Fruit fly (Drosophila melanogaster) Kc167 (cell line): ENCODE results near the gene EloB.

Experiments
- Myc ChIP-seq: fragments of >200 bp; optimal IDR thresholded peaks from 2 replicates; lab custom pipeline; 2017; ENCODE audit warnings: missing external identifiers
- Sin3A ChIP-seq: fragments of >200 bp; optimal IDR thresholded peaks from 2 replicates; lab custom pipeline; 2018; ENCODE audit warnings: missing external identifiers
- h ChIP-seq: fragments of >200 bp; optimal IDR thresholded peaks from 3 replicates; lab custom pipeline; 2018; ENCODE audit warnings: missing external identifiers
- insv ChIP-seq: fragments of >200 bp; optimal IDR thresholded peaks from 3 replicates; lab custom pipeline; 2018; ENCODE audit warnings: missing external identifiers
- psq ChIP-seq: fragments of >200 bp; optimal IDR thresholded peaks from 2 replicates; lab custom pipeline; 2017; ENCODE audit warnings: missing external identifiers
- ttk ChIP-seq: sonication (Bioruptor generic); optimal IDR thresholded peaks from 2 replicates; lab custom pipeline; 2017; ENCODE audit warnings: missing external identifiers

EloB gene

DNA sequence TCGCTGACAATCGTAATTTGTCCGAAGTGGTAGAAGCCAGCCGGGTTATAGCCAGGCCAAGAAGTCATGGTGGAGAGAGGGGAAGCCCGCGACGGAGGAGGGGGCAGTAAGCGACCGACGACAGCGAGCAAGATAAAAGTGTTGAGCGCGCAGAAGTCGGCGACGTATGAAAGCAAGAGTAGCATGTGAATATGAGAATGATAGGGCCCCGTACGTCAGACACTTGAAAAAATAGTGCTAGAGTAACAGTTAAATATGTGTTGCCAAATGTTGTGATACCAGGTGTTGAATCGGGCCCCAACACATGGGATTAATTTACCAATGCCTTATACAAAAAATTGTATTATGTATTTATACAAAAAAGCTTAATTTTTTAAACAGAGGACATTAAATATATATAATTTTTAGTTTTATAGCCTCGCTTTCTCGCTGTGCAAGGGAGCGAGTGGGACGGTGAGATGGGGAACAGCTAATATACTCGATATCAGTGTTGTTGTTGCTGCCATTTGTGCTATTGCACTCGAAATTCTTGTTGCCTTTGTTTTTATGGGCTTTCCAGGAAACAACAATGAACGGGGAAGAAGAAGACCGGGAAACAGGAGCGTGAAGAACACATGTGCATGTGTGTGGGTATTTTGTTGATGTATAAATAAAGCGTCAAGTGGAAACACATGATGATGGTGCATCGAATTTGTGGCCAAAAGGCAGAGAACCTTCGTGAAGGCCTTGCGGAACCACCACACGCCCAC is 29.6 kb downstream of the EloB start:
- TF ChIP-seq Myc (lab: Kevin White, UChicago) (no peak), h (no peak), psq (lab: Kevin White, UChicago) (no peak), ttk (lab: Kevin White, UChicago) (no peak), insv (no peak), Sin3A (lab: Kevin White, UChicago) (no peak)

DNA sequence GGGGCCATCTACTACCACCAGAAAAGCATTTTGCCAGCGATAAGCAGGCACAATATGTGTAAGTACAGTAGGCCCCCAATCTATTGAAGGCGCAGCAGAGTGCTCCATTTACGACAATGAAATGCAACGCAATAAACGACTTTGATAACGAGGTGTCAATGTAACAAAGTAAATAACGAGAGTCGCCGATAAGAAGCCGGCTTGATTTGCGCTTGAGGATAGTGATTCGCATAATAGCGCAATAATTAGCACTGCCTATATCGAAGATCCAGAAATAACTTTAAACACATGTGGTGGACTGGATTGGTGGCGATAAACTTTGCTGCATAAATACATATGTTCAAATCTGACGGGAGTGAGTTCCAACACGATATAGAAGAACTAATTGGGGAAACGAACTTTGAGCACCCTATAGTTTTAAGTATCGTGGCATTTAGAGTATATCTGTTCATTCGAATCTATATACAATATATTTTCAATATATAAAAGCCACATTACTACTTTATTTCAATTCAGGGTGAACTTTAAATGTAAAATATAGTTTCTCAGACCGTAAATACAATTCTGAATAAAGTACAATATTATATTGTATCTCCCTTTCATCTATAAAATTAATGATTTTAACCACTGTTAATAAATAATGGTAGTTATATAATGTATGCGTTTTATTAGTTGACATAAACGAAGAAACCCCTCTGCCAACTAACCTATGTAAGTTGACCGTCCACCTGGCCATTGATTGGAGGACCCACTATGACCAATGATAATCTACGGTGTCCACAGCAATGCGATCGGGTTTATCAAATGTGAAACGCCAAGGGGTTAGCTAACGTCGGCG is 30.4 kb downstream of the EloB start:
- TF ChIP-seq Myc (lab: Kevin White, UChicago) (no peak), psq (lab: Kevin White, UChicago) (no peak), ttk (lab: Kevin White, UChicago) (no peak), insv (no peak), h (no peak), Sin3A (lab: Kevin White, UChicago) (no peak)

DNA sequence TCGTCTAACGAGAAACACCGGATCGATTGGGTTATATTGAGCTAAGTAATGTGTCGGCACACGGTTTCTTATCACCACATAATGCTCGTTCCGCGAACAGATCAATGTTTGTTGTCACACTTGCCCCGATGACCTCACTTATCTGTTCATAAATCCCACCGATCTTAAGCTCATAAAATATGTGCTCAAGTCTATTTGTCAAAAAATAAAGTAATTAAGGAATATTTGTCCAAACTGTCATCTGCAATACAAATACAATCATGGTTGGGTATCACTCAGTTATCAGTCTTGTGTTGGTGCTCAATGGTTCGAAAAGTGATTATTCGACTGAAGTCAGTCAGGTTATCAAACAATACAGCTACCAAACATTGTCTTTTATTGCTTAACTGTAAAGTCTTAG is 31.4 kb downstream of the EloB start:
- TF ChIP-seq insv (no peak), Myc (lab: Kevin White, UChicago) (no peak), h (no peak), Sin3A (lab: Kevin White, UChicago) (no peak), ttk (lab: Kevin White, UChicago) (no peak), psq (lab: Kevin White, UChicago) (no peak)

DNA sequence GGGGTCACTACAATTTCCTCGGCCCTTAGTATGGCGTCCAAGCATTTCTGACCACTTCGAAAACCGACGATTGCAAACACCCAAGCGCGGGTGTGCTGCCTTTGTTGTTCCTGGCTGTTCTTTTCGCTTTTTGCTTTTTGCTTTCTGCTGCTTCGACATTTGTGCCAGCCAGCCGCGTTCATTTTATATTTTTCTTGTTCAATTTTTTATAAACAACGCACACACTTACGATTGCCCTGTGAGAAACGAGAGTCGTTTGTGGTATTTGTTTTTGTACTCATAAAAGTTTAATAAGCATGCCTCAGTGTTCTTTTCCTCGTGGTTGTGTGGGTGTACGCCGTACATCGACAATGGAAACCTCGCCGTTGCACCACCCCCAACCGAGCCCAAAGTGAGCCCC is 31.9 kb downstream of the EloB start:
- TF ChIP-seq psq (lab: Kevin White, UChicago) (no peak), Myc (lab: Kevin White, UChicago) (no peak), ttk (lab: Kevin White, UChicago) (no peak), insv (no peak), h (no peak), Sin3A (lab: Kevin White, UChicago) (no peak)

DNA sequence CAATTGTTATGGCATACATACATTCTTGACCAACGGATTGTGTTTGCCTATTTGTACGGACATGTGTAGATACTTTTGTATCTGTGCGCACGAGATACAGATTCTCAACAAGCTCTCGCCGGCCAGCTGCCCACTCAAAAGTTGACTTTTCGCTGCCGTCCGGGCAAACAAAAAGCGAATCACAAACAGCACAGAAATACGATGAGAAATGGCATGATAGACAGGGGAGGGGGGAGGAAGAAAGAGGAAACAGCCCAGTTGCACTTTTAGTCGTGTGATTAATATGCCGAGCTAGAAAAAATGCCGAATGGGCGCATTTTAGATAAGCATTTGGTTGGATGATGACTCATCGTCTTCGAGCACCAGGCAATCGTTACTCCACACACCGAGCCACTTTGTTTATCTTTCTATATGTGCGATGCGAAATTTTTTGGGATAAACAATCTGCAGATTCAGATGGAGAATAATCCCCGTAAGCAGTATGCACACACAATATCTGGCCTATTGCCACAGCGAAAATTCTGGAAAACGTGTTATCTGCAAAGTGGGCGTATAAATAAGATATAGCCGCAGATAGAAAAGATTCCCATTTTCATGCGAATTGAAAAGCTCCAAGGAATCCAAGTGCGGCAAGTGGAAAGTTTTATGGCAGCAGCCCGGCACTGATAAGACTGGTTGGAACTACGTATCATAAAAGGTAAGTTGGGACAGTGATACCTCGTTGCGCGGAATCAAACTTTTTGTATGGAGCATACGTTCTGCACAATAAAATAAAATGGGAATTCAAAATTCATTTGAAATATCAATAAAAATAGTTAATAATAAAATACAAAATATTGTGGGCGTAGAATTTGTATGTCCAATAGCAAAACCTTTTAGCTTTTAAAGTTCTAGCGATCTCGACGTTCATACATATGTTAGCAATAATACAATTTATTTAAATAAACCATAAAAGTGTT is 32.7 kb downstream of the EloB start:
- TF ChIP-seq psq (lab: Kevin White, UChicago) (no peak), insv (no peak)

DNA sequence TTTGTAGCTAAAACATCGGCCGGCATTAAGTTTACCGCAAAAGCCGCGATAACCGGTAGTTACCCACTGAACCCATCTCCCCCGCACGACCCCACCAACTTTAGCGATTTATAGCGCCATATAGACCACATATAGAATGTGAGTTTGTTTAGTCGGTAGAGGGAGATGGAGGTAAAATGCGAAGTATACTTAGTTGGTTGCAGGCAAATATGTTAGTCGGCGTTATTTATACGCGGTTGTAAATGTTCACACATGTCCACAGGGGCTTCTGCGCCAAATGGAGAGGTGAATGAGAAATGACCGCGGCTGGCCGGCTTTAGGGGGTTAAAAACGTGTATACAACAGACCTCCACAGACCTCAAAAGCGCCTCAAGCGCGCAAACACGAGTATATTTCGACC is 34.0 kb downstream of the EloB start:
- no peak for TF ChIP-seq Myc (lab: Kevin White, UChicago)
- TF ChIP-seq psq (lab: Kevin White, UChicago), result no peak
- no peak for TF ChIP-seq ttk (lab: Kevin White, UChicago)
- TF ChIP-seq Sin3A (lab: Kevin White, UChicago), result no peak
- no peak for TF ChIP-seq h
- no peak for TF ChIP-seq insv

DNA sequence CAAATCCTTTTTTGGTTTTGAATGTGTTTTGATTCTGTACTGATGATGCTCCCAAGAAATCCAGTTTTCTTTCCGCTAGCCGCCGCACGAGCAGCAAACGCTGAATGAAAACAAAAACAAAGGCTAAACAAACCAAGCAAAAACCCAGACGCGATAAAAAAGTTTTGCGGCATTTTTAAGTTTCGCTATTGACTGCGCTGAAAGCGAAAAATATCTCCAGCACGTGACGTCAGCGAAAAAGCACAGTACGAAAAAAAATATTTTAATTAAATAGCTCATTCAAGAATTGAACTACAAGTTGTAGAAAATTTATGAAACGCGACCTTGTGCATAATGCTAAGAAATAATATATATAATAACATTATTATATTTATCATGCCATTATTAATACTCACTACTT is 34.7 kb downstream of the EloB start:
- TF ChIP-seq h (no peak), psq (lab: Kevin White, UChicago) (no peak), ttk (lab: Kevin White, UChicago) (no peak)

DNA sequence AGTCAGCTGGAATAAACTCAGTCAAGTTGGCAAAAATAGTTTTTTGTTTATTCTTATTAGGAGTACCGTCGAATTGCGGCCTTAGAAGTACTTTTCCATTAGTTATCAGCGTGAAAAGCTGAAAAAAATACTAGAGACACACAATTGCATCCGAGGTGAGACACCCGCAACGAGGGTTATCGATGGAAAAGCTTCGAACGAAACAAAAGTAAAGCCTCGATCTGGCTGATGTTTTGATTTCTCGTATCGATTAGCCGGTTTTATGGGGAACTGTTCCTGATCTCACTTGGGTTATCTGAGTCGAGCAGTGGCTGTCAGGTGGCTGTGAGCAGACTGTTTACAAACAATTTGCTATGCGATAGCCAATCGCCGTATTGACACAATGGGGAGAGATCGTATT is 35.9 kb downstream of the EloB start:
- no peak for TF ChIP-seq Myc (lab: Kevin White, UChicago)

DNA sequence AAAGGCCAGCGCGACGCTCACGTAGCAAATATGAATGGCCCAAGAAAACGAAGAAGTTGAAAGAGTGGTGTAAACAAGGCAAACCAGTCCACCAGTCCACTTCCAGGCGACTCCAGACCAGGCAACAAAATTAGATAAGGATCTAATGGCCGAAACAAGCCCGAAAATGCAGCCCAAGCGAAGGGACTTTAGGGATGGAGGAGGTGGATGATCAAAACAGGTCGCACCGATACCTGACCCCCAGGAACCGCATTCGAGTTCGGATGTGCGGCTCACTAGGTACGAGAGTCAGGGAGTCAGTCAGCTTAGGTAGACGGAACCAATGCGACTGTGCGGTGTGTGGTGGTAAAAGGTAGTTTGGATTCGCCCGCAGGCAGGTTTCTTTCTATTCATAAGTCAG is 36.4 kb downstream of the EloB start:
- TF ChIP-seq Myc (lab: Kevin White, UChicago) (no peak), Sin3A (lab: Kevin White, UChicago) (no peak), insv (no peak), ttk (lab: Kevin White, UChicago) (no peak), psq (lab: Kevin White, UChicago) (no peak), h (no peak)

DNA sequence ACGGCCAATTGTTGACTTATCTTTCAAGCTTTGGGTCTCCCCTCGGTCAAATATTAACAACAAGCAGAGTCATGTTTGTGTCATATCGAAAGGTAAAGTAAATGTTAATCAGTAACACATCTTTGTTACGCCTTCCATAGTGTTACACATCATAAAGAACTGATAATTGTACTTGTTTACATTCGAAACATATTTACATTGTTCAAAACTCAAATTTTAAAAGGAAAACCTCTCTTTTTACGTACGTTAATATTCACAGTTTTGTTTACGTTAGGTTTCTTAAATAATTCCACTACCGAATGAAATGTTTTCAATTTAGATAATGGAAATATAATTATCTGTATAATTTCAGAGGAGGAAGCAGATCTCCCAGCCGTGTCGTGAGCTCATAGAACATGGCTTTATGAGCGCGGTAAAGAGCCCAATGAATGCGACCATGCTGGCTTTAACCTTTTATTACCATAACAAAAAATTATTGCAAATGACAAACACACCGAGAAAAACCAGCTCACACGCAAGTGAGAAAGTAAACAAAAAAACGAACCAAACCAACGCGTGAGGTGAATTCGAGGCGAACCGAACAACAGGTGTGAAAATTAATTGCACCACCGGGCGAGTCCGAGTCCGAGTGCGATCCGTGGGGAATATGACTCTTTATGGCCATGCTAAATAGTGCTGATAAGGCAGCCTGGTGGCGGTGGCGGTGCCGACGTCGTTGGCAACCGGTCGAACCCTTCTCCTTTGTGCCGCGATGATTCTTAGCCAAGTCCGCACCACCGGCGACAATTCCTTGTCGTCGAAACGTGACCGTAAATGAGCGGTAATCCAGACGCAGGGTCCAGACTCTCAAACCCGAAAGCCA is 37.1 kb downstream of the EloB start:
- TF ChIP-seq Myc (lab: Kevin White, UChicago) (no peak), psq (lab: Kevin White, UChicago) (no peak), insv (no peak), ttk (lab: Kevin White, UChicago) (no peak), Sin3A (lab: Kevin White, UChicago) (no peak), h (no peak)

DNA sequence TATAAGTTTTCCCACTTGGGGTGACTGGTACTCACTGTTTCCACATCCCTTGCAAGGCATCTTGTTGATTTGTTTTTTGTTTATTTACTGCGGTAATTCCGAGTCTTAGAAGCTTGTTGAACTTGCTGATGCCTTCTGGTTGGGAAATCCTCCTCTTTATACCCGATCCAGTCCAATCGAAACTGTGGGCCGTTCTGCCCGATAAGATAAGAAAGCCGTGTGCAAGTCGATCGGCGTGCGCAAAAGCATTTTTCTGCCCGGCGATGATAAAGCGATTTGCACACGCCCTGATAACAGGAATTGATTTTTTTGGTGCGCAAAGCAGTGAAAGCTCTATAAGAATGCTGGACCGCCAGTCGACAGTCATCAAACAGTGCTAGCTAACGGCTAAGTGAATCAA is 45.1 kb downstream of the EloB start, which contains the start of the genes MtnE and MtnD:
Gene MtnE, minus strand, starts transcription at position 130 of the 400 bp plus-strand sequence.
Gene MtnD, plus strand, starts transcription at position 388 of the 400 bp plus-strand sequence.
- no peak for TF ChIP-seq insv
- TF ChIP-seq ttk (lab: Kevin White, UChicago), result no peak
- TF ChIP-seq Sin3A (lab: Kevin White, UChicago), result no peak
- TF ChIP-seq psq (lab: Kevin White, UChicago), result no peak
- no peak for TF ChIP-seq Myc (lab: Kevin White, UChicago)
- TF ChIP-seq h, result no peak
